Worm (Caenorhabditis elegans): ENCODE measurements around the gene F46F5.8.

- no peak for TF ChIP-seq tra-4 (tag; optimal IDR thresholded peaks at IDR 0.05)
- TF ChIP-seq aly-1 (tag; optimal IDR thresholded peaks at IDR 0.05): no peak
- TF ChIP-seq ceh-13 (GFP tag; optimal IDR thresholded peaks at IDR 0.05): no peak
Observed at ce11 chrII:821514-821913, at the start of gene F46F5.8.

Data from whole organism, early embryonic.